Worm (Caenorhabditis elegans): ENCODE data around the gene C56C10.4.

The C56C10.4 gene

DNA sequence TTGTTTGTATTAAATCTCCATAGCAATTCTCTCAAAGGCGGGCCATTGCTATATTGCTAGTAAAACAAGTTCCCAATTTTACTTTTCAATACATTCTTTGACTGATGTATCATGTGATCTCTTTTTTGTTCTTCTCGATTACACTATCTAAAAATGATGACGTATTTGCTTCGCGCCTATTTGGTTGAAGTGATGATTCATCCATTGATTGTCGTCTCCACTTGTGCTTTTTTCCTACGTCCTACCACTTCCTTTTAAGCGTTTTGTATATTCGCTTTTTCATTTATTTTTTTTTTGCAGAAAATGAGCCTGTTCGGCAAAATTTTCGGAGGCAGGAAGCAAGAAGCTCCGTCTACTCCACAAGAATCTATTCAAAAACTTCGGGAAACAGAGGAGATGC, 6.5 kb downstream of the C56C10.4 start, which contains the start of gene vps-32.1:
Gene vps-32.1 (plus strand): TSS at position 301 of the 400 bp plus-strand sequence.
- peak; percentile 19 for TF ChIP-seq fos-1 (tag; optimal IDR thresholded peaks at IDR 0.05)
- TF ChIP-seq pqm-1 (tag; optimal IDR thresholded peaks at IDR 0.05), result peak; percentile 49
- TF ChIP-seq pha-4 (tag; optimal IDR thresholded peaks at IDR 0.05), result peak; percentile 21
- TF ChIP-seq nhr-237 (tag; optimal IDR thresholded peaks at IDR 0.05), result no peak

DNA sequence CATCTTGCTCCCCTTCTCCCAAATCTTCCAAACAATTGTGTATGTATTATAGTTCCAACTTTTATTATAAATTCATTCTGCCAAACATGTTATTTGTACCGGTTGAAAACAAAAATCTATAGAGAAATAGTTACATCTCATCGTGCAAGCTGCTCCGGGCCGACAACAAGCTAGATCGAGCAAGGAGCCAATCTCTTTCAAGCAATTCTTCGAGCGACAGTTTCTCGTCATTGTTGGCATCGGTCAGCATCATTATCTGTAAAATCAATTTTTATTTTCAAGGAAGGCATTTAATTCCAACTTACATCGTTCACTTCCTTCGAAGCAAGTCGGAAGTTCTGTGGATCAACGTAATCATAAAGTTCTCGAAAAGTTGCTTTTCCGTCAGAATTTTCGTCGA, 8.1 kb downstream of the C56C10.4 start:
- TF ChIP-seq ztf-4 (tag; optimal IDR thresholded peaks at IDR 0.05), result no peak
- peak; percentile 70 for TF ChIP-seq ama-1 (optimal IDR thresholded peaks at IDR 0.05)

DNA sequence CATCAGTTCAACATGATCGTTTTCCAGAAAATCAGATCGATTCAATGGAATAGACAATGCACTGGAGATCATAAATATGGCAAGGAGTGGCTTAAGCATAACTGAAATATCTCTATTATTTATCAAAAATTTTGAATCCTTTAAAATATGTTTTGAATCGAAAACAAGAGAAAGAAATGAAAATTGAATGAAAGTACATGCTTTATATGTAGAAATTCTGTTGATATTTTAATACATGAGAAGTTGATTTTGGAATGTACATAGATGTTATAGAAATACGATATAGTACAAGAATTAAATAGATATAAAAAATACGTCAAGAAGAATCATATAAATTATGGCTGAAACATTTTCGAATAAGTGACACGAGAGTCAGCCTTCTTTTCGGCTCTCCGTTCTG, 9.4 kb downstream of the C56C10.4 start, which contains the start of gene C56C10.9:
Gene C56C10.9 (minus strand): TSS at position 101 of the 400 bp plus-strand sequence.
- TF ChIP-seq elt-2 (tag; optimal IDR thresholded peaks at IDR 0.05), result no peak
- no peak for TF ChIP-seq ceh-28 (tag; optimal IDR thresholded peaks at IDR 0.05)
- TF ChIP-seq fkh-10 (GFP tag; optimal IDR thresholded peaks at IDR 0.05), result no peak
- TF ChIP-seq sea-2 (GFP tag; optimal IDR thresholded peaks at IDR 0.05), result no peak
- TF ChIP-seq daf-12 (tag; optimal IDR thresholded peaks at IDR 0.05), result no peak
- TF ChIP-seq elt-3 (tag; optimal IDR thresholded peaks at IDR 0.05), result no peak
- TF ChIP-seq ama-1 (optimal IDR thresholded peaks at IDR 0.05), result no peak
- TF ChIP-seq snpc-4 (tag; optimal IDR thresholded peaks at IDR 0.05), result no peak
- no peak for TF ChIP-seq nhr-11 (tag; optimal IDR thresholded peaks at IDR 0.05)
- TF ChIP-seq unc-39 (tag; optimal IDR thresholded peaks at IDR 0.05), result no peak
- no peak for TF ChIP-seq nhr-77 (tag; optimal IDR thresholded peaks at IDR 0.05)
- no peak for TF ChIP-seq lin-15B (tag; optimal IDR thresholded peaks at IDR 0.05)
- no peak for TF ChIP-seq nhr-23 (tag; optimal IDR thresholded peaks at IDR 0.05)
- no peak for TF ChIP-seq pha-4 (tag; optimal IDR thresholded peaks at IDR 0.05)
- TF ChIP-seq ceh-16 (tag; optimal IDR thresholded peaks at IDR 0.05), result no peak
- TF ChIP-seq pqm-1 (tag; optimal IDR thresholded peaks at IDR 0.05), result no peak
- TF ChIP-seq nhr-67 (tag; optimal IDR thresholded peaks at IDR 0.05), result no peak
- TF ChIP-seq R02D3.7 (tag; optimal IDR thresholded peaks at IDR 0.05), result no peak

DNA sequence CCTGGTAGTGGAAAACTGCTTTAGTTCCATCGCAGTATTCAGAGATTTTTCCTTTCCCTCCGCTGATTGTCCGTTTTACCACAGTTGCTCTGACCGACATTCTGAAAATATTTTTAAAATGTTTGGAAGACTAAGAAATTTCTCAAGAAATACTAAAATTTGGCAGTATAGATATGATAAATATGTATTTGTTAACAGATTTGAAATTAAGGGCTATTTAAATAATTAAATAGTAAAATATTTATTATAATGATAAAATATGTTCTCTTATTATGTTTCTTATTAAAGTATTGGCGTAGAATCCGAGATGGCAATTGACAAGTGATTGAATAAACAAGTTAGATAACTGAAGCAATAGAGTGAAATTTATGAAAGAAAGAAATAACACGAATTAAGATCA, 11.3 kb downstream of the C56C10.4 start, which contains the start of gene aipr-1:
Gene aipr-1 (minus strand): TSS at position 101 of the 400 bp plus-strand sequence.
- no peak for TF ChIP-seq nhr-67 (tag; optimal IDR thresholded peaks at IDR 0.05)
- TF ChIP-seq mdl-1 (tag; optimal IDR thresholded peaks at IDR 0.05), result no peak
- TF ChIP-seq elt-1 (tag; optimal IDR thresholded peaks at IDR 0.05), result no peak
- no peak for TF ChIP-seq fkh-2 (tag; optimal IDR thresholded peaks at IDR 0.05)
- no peak for TF ChIP-seq jun-1 (tag; optimal IDR thresholded peaks at IDR 0.05)
- no peak for TF ChIP-seq ama-1 (optimal IDR thresholded peaks at IDR 0.05)
- TF ChIP-seq nhr-28 (tag; optimal IDR thresholded peaks at IDR 0.05), result no peak
- TF ChIP-seq lin-15B (tag; optimal IDR thresholded peaks at IDR 0.05), result no peak
- TF ChIP-seq ztf-11 (tag; optimal IDR thresholded peaks at IDR 0.05), result no peak
- no peak for TF ChIP-seq nhr-77 (tag; optimal IDR thresholded peaks at IDR 0.05)
- TF ChIP-seq unc-62 (GFP tag; optimal IDR thresholded peaks at IDR 0.05), result no peak
- TF ChIP-seq nhr-25 (tag; optimal IDR thresholded peaks at IDR 0.05), result no peak
- no peak for TF ChIP-seq ceh-9 (tag; optimal IDR thresholded peaks at IDR 0.05)

DNA sequence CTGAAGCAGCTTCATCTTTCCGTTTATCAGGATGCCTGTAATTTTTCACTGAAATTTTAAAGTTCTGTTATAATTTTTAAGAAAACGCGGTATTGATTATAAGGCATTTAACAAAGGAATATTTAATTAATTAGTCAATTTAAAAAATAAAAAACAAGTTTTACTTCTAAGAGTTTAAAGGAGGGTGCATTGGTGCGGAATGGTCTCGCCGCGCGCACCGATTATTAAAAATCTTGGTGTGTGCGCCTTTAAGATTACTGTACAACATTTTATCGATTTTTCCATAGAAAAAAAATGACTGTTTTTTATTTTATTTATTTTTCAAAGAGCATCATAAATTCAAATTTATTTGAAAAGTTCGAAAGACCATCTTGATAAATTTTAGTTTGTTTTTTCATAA, 14.6 kb downstream of the C56C10.4 start:
- TF ChIP-seq lsy-12 (tag; optimal IDR thresholded peaks at IDR 0.05) (no peak), nfya-1 (tag; optimal IDR thresholded peaks at IDR 0.05; ENCODE audit: insufficient read depth) (no peak), lin-39 (tag; optimal IDR thresholded peaks at IDR 0.05) (no peak), jun-1 (tag; optimal IDR thresholded peaks at IDR 0.05) (no peak), ztf-11 (tag; optimal IDR thresholded peaks at IDR 0.05) (no peak), snpc-4 (tag; optimal IDR thresholded peaks at IDR 0.05) (no peak), mml-1 (tag; optimal IDR thresholded peaks at IDR 0.05) (no peak), mdl-1 (tag; optimal IDR thresholded peaks at IDR 0.05) (no peak), eor-1 (tag; optimal IDR thresholded peaks at IDR 0.05) (no peak), egl-5 (tag; optimal IDR thresholded peaks at IDR 0.05) (no peak), nhr-28 (tag; optimal IDR thresholded peaks at IDR 0.05) (no peak), R02D3.7 (tag; optimal IDR thresholded peaks at IDR 0.05) (no peak), nhr-23 (tag; optimal IDR thresholded peaks at IDR 0.05) (no peak), nhr-25 (tag; optimal IDR thresholded peaks at IDR 0.05) (no peak), sea-2 (GFP tag; optimal IDR thresholded peaks at IDR 0.05) (no peak), daf-12 (tag; optimal IDR thresholded peaks at IDR 0.05) (no peak), lin-15B (tag; optimal IDR thresholded peaks at IDR 0.05) (no peak), nhr-237 (tag; optimal IDR thresholded peaks at IDR 0.05) (no peak), unc-39 (tag; optimal IDR thresholded peaks at IDR 0.05) (no peak)

All from whole organism, L3 larva.